Worm (Caenorhabditis elegans) whole organism, L1 larva: ENCODE data around the gene F34D10.9.
A peak's percentile ranks its signal among the peaks of the same experiment; 100 is the strongest.

Experiments used
- C04F5.9 ChIP-seq: sonication (generic microtip); optimal IDR thresholded peaks from 2 replicates; lab custom pipeline; 2016; ENCODE audit warnings: missing genetic modification characterization, missing compliant biosample characterization
- C34B4.2 ChIP-seq: sonication (generic microtip); optimal IDR thresholded peaks from 2 replicates; lab custom pipeline; 2017; ENCODE audit warnings: mild to moderate bottlenecking, missing genetic modification characterization, missing compliant biosample characterization
- F16B12.6 ChIP-seq: fragments of 150-350 bp; optimal IDR thresholded peaks from 2 replicates; lab custom pipeline; 2014; ENCODE audit warnings: missing biosample characterization, missing genetic modification characterization
- Y116A8C.19 ChIP-seq: sonication (generic microtip); optimal IDR thresholded peaks from 2 replicates; lab custom pipeline; 2016; ENCODE audit warnings: missing compliant biosample characterization, missing genetic modification characterization, borderline replicate concordance
- aha-1 ChIP-seq: fragments of 150-350 bp; optimal IDR thresholded peaks from 2 replicates; lab custom pipeline; 2014; ENCODE audit warnings: missing biosample characterization, missing genetic modification characterization
- alr-1 ChIP-seq: fragments of 200-800 bp; sonication (Bioruptor generic); optimal IDR thresholded peaks from 2 replicates; lab custom pipeline; 2018; ENCODE audit warnings: borderline replicate concordance, mild to moderate bottlenecking, missing genetic modification characterization, missing compliant biosample characterization
- ama-1 ChIP-seq: fragments of 150-350 bp; optimal IDR thresholded peaks from 2 replicates; lab custom pipeline; 2014
- blmp-1 ChIP-seq: fragments of 150-350 bp; optimal IDR thresholded peaks from 2 replicates; lab custom pipeline; 2014; ENCODE audit warnings: missing biosample characterization, missing genetic modification characterization
- ceh-63 ChIP-seq: fragments of 200-800 bp; sonication (Bioruptor generic); optimal IDR thresholded peaks from 2 replicates; lab custom pipeline; 2018; ENCODE audit warnings: mild to moderate bottlenecking, missing genetic modification characterization, missing compliant biosample characterization
- ceh-8 ChIP-seq: fragments of 200-800 bp; sonication (Bioruptor generic); optimal IDR thresholded peaks from 2 replicates; lab custom pipeline; 2018; ENCODE audit warnings: mild to moderate bottlenecking, missing genetic modification characterization, moderate library complexity, missing compliant biosample characterization
- ceh-82 ChIP-seq, 3 experiments: fragments of 150-350 bp in 1 of 3; sonication (generic microtip) in 2 of 3; optimal IDR thresholded peaks; 2 replicates each; lab custom pipeline; 2014 to 2017; ENCODE audit warnings: missing biosample characterization in 3 of 3, missing genetic modification characterization in 3 of 3
- ceh-88 ChIP-seq: fragments of 200-800 bp; sonication (Bioruptor generic); IDR thresholded peaks from 2 replicates; pipeline ENCODE4 v1.3.6; 2022; ENCODE audit warnings: missing genetic modification characterization, missing compliant biosample characterization
- ceh-90 ChIP-seq: sonication (generic microtip); optimal IDR thresholded peaks from 2 replicates; lab custom pipeline; 2016; ENCODE audit warnings: missing genetic modification characterization, missing compliant biosample characterization
- dpl-1 ChIP-seq, 3 experiments: fragments of 150-350 bp in 2 of 3; sonication (generic microtip) in 1 of 3; optimal IDR thresholded peaks; 2 replicates each; lab custom pipeline; 2014 to 2017; ENCODE audit warnings: missing biosample characterization in 3 of 3, missing genetic modification characterization in 3 of 3, missing genetic modification reagents in 3 of 3
- dsc-1 ChIP-seq: sonication (generic microtip); optimal IDR thresholded peaks from 2 replicates; lab custom pipeline; 2016; ENCODE audit warnings: mild to moderate bottlenecking, missing genetic modification characterization, missing compliant biosample characterization
- efl-1 ChIP-seq, 4 experiments: fragments of 150-350 bp; optimal IDR thresholded peaks in 3 of 4; peaks in 1 of 4; 1 replicate in 1 of 4; 2 replicates in 3 of 4; lab custom pipeline; 2014; ENCODE audit warnings: missing biosample characterization in 2 of 4, missing genetic modification characterization in 2 of 4, missing genetic modification reagents in 2 of 4
- efl-3 ChIP-seq: fragments of 200-800 bp; sonication (Bioruptor generic); optimal IDR thresholded peaks from 2 replicates; lab custom pipeline; 2018; ENCODE audit warnings: mild to moderate bottlenecking, missing genetic modification characterization, missing compliant biosample characterization
- elt-2 ChIP-seq: sonication (generic microtip); optimal IDR thresholded peaks from 2 replicates; lab custom pipeline; 2016; ENCODE audit warnings: missing genetic modification characterization, mild to moderate bottlenecking, inconsistent platforms, missing compliant biosample characterization, missing genetic modification reagents
- fkh-8 ChIP-seq: sonication (generic microtip); optimal IDR thresholded peaks from 2 replicates; lab custom pipeline; 2016; ENCODE audit warnings: mild to moderate bottlenecking, missing genetic modification characterization, missing compliant biosample characterization
- fos-1 ChIP-seq: fragments of 150-350 bp; optimal IDR thresholded peaks from 2 replicates; lab custom pipeline; 2014; ENCODE audit warnings: missing biosample characterization, missing genetic modification characterization
- hlh-17 ChIP-seq: fragments of 200-800 bp; sonication (Bioruptor generic); optimal IDR thresholded peaks from 2 replicates; lab custom pipeline; 2018; ENCODE audit warnings: missing genetic modification characterization, mild to moderate bottlenecking, missing compliant biosample characterization, moderate library complexity, borderline replicate concordance
- hpl-2 ChIP-seq: fragments of 150-350 bp; optimal IDR thresholded peaks from 2 replicates; lab custom pipeline; 2014; ENCODE audit warnings: missing biosample characterization, missing genetic modification reagents, missing genetic modification characterization
- irx-1 ChIP-seq: sonication (generic microtip); optimal IDR thresholded peaks from 2 replicates; lab custom pipeline; 2016; ENCODE audit warnings: missing genetic modification characterization, missing compliant biosample characterization
- isw-1 ChIP-seq: fragments of 200-800 bp; sonication (Bioruptor generic); IDR thresholded peaks from 2 replicates; pipeline ENCODE4 v1.3.6; 2022; ENCODE audit warnings: missing genetic modification characterization, missing compliant biosample characterization
- lin-14 ChIP-seq: fragments of 200-800 bp; sonication (Bioruptor generic); optimal IDR thresholded peaks from 2 replicates; lab custom pipeline; 2018; ENCODE audit warnings: mild to moderate bottlenecking, missing genetic modification characterization, moderate library complexity, missing compliant biosample characterization
- lin-39 ChIP-seq: fragments of 150-350 bp; optimal IDR thresholded peaks from 2 replicates; lab custom pipeline; 2014; ENCODE audit warnings: missing biosample characterization, missing genetic modification reagents, missing genetic modification characterization
- lir-3 ChIP-seq: sonication (generic microtip); optimal IDR thresholded peaks from 2 replicates; lab custom pipeline; 2016; ENCODE audit warnings: mild to moderate bottlenecking, missing genetic modification characterization, moderate library complexity, missing compliant biosample characterization; ENCODE audit not compliant: poor library complexity
- lsy-2 ChIP-seq, 2 experiments: fragments of 150-350 bp; optimal IDR thresholded peaks; 2 replicates each; lab custom pipeline; 2014; ENCODE audit warnings: missing biosample characterization in 2 of 2, missing genetic modification characterization in 2 of 2
- mdl-1 ChIP-seq, 2 experiments: fragments of 150-350 bp; optimal IDR thresholded peaks; 2 replicates each; lab custom pipeline; 2014 to 2017; ENCODE audit warnings: missing biosample characterization in 2 of 2, missing genetic modification characterization in 2 of 2, inconsistent platforms in 1 of 2
- mef-2 ChIP-seq: fragments of 150-350 bp; optimal IDR thresholded peaks from 2 replicates; lab custom pipeline; 2014; ENCODE audit warnings: missing biosample characterization, missing genetic modification characterization
- nhr-19 ChIP-seq: fragments of 200-800 bp; sonication (Bioruptor generic); conservative IDR thresholded peaks from 2 replicates; pipeline ENCODE4 v1.3.6; 2022; ENCODE audit warnings: missing genetic modification characterization, missing compliant biosample characterization
- nhr-76 ChIP-seq: sonication (generic microtip); optimal IDR thresholded peaks from 2 replicates; lab custom pipeline; 2017; ENCODE audit warnings: missing biosample characterization, missing genetic modification characterization
- nhr-85 ChIP-seq: sonication (generic microtip); peaks from one replicate; lab custom pipeline; 2016; ENCODE audit warnings: missing genetic modification characterization, inconsistent platforms, missing compliant biosample characterization
- pax-3 ChIP-seq: fragments of 200-800 bp; sonication (Bioruptor generic); optimal IDR thresholded peaks from 2 replicates; lab custom pipeline; 2018; ENCODE audit warnings: mild to moderate bottlenecking, missing genetic modification characterization, moderate library complexity, missing compliant biosample characterization
- rnt-1 ChIP-seq: sonication (generic microtip); optimal IDR thresholded peaks from 2 replicates; lab custom pipeline; 2016; ENCODE audit warnings: mild to moderate bottlenecking, missing genetic modification characterization, moderate library complexity, missing compliant biosample characterization
- skn-1 ChIP-seq: fragments of 150-350 bp; optimal IDR thresholded peaks from 2 replicates; lab custom pipeline; 2014; ENCODE audit warnings: missing biosample characterization, missing genetic modification characterization
- snpc-4 ChIP-seq: fragments of 150-350 bp; optimal IDR thresholded peaks from 2 replicates; lab custom pipeline; 2014; ENCODE audit warnings: missing biosample characterization, missing genetic modification characterization
- sox-4 ChIP-seq: sonication (generic microtip); optimal IDR thresholded peaks from 2 replicates; lab custom pipeline; 2016; ENCODE audit warnings: missing genetic modification characterization, missing compliant biosample characterization
- sptf-1 ChIP-seq: fragments of 150-350 bp; optimal IDR thresholded peaks from 2 replicates; lab custom pipeline; 2014; ENCODE audit warnings: missing biosample characterization, missing genetic modification characterization
- unc-130 ChIP-seq: fragments of 150-350 bp; optimal IDR thresholded peaks from 2 replicates; lab custom pipeline; 2017; ENCODE audit warnings: missing biosample characterization, missing genetic modification characterization, inconsistent platforms
- vab-15 ChIP-seq: sonication (generic microtip); optimal IDR thresholded peaks from 2 replicates; lab custom pipeline; 2017; ENCODE audit warnings: missing genotype, mild to moderate bottlenecking, missing genetic modification characterization, missing compliant biosample characterization
- xbp-1 ChIP-seq: sonication (generic microtip); optimal IDR thresholded peaks from 2 replicates; lab custom pipeline; 2016; ENCODE audit warnings: missing genetic modification characterization, missing compliant biosample characterization
- zip-4 ChIP-seq: fragments of 200-800 bp; sonication (Bioruptor generic); optimal IDR thresholded peaks from 2 replicates; lab custom pipeline; 2018; ENCODE audit warnings: mild to moderate bottlenecking, missing genetic modification characterization, moderate library complexity, missing compliant biosample characterization
- ztf-11 ChIP-seq, 2 experiments: sonication (generic microtip); optimal IDR thresholded peaks; 2 replicates each; lab custom pipeline; 2016 to 2017; ENCODE audit warnings: missing genetic modification characterization in 2 of 2, missing biosample characterization in 1 of 2, missing compliant biosample characterization in 1 of 2

The F34D10.9 gene

DNA sequence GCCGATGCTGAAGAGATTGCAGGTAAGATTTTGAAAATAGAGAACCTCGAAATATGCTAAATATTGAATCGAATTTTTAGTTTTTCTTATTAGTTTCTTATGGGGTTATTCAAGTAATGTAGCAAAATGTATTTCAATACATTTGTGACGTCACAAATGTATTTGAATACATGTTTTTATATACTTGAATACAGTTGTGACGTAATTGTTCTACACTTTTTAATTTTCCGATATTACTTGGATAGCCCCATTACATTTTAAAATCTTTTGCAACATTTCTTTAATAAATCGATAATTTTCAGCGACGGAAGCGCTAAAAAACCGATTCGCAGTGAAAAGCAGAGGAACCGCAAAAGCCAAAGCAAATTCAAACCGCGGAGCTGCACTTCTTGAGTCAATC is 8.9 kb upstream of the F34D10.9 start:
- TF ChIP-seq hlh-17 (no peak), ceh-90 (tag; lab: Kevin White, UChicago) (no peak), elt-2 (tag; lab: Kevin White, UChicago) (no peak), zip-4 (GFP tag; lab: Kevin White, UChicago) (no peak), nhr-76 (tag; lab: Kevin White, UChicago) (no peak), blmp-1 (tag; lab: Kevin White, UChicago) (no peak), fos-1 (tag; lab: Kevin White, UChicago) (no peak), efl-3 (no peak), lsy-2 (tag; optimal IDR thresholded peaks at IDR 0.05; lab: Kevin White, UChicago) (no peak)

ce11 chrIII:3737742-3738141 is 8.3 kb upstream of the F34D10.9 start:
- TF ChIP-seq efl-1 (optimal IDR thresholded peaks at IDR 0.05; lab: Kevin White, UChicago): no peak
- TF ChIP-seq efl-1 (GFP tag; optimal IDR thresholded peaks at IDR 0.05 in 1 of 2; lab: Kevin White, UChicago): peak in 1 of 2 experiments; percentile 35
- no peak for TF ChIP-seq skn-1

ce11 chrIII:3736302-3736701 is 6.9 kb upstream of the F34D10.9 start, which contains the start of gene F34D10.4:
Gene F34D10.4 (plus strand): TSS chrIII:3736602.
- TF ChIP-seq pax-3 (tag; lab: Kevin White, UChicago): no peak
- TF ChIP-seq hpl-2: peak; percentile 30
- no peak for TF ChIP-seq C34B4.2
- no peak for TF ChIP-seq fos-1 (tag; lab: Kevin White, UChicago)
- TF ChIP-seq Y116A8C.19 (tag; lab: Kevin White, UChicago): no peak
- no peak for TF ChIP-seq lin-39 (tag; lab: Kevin White, UChicago)

DNA sequence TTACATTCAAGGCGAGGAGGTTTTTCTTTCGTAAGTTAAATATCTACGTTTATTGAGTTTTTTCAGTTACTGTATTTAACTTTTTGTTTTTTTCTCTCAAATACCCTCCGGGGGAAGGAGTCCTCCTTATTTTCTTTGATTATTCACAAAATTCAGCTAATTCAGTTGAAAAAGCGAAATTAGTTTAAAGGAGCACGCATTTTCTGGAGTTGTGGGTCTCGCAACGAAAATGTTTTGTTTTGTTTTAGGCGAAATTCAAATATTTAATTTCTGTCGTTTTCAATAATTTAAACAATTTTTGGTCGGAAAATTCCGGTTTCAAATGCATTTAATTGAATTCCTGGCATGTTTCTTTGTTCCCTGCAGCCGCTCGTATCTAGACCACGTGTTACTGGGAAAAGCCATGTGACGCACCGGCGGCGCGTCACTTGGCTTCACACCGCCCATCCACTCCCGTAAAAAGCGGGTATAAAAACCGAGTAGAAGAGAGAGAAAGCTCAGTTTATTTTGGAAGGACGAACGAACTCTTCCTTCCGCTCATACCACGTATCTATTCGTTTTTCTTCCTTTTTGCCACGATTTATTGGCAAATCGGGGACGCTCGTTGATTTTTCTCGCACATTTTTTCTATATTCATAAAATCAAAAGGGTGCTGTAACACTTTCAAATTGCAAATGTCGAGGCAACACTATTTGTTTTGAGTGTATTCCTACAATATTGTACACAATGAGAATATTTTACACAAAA is 6.3 kb upstream of the F34D10.9 start:
- TF ChIP-seq blmp-1 (tag; lab: Kevin White, UChicago) (peak; percentile 27), pax-3 (tag; lab: Kevin White, UChicago) (no peak), C04F5.9 (tag; lab: Kevin White, UChicago) (no peak), isw-1 (GFP tag; lab: Robert Waterston, UW) (no peak), lin-14 (peak; percentile 76), nhr-85 (tag; lab: Kevin White, UChicago) (peak; percentile 55), lir-3 (no peak), mdl-1 (tag; optimal IDR thresholded peaks at IDR 0.05; lab: Kevin White, UChicago) (no peak), xbp-1 (tag; lab: Kevin White, UChicago) (peak; percentile 18), dsc-1 (tag; lab: Kevin White, UChicago) (no peak), unc-130 (tag; lab: Kevin White, UChicago) (peak; percentile 1), efl-1 (optimal IDR thresholded peaks at IDR 0.05; lab: Kevin White, UChicago) (peak; percentile 43 to 58), efl-1 (GFP tag; optimal IDR thresholded peaks at IDR 0.05 in 1 of 2; lab: Kevin White, UChicago) (peak in 1 of 2 experiments; percentile 75), irx-1 (tag; lab: Kevin White, UChicago) (no peak), aha-1 (tag; lab: Kevin White, UChicago) (no peak), F16B12.6 (tag; lab: Kevin White, UChicago) (no peak), ceh-8 (GFP tag; lab: Kevin White, UChicago) (peak; percentile 11), ceh-63 (GFP tag; lab: Kevin White, UChicago) (no peak), ceh-88 (GFP tag; lab: Robert Waterston, UW) (no peak), lin-39 (tag; lab: Kevin White, UChicago) (no peak), sptf-1 (tag; lab: Kevin White, UChicago) (no peak), fkh-8 (peak; percentile 33), skn-1 (no peak), vab-15 (tag; lab: Kevin White, UChicago) (no peak), alr-1 (tag; lab: Kevin White, UChicago) (no peak), rnt-1 (tag; lab: Kevin White, UChicago) (peak; percentile 43), dpl-1 (GFP tag; optimal IDR thresholded peaks at IDR 0.05; lab: Kevin White, UChicago) (peak in 1 of 3 experiments; percentile 39), ama-1 (peak; percentile 74), snpc-4 (no peak), nhr-19 (GFP tag; lab: Robert Waterston, UW) (peak; percentile 32), ceh-82 (tag; optimal IDR thresholded peaks at IDR 0.05; lab: Kevin White, UChicago) (no peak), sox-4 (no peak), mef-2 (no peak), ztf-11 (tag; optimal IDR thresholded peaks at IDR 0.05; lab: Kevin White, UChicago) (no peak), hpl-2 (no peak)
